Worm (Caenorhabditis elegans): Measurements from ENCODE around the gene Y41D4A.4.
A peak's percentile ranks its signal among the peaks of the same experiment; 100 is the strongest.

Y41D4A.4 gene

ce11 chrIV:1739366-1740104 is 6.3 kb upstream of the Y41D4A.4 start (continued):
- TF ChIP-seq dpl-1 (GFP tag; optimal IDR thresholded peaks at IDR 0.05): peak; percentile 7 to 13 (median 11)
- TF ChIP-seq nhr-71 (tag; optimal IDR thresholded peaks at IDR 0.05): no peak
- TF ChIP-seq lin-35 (GFP tag; optimal IDR thresholded peaks at IDR 0.05): peak in 1 of 2 experiments; percentile 2
- TF ChIP-seq F16B12.6 (tag; optimal IDR thresholded peaks at IDR 0.05): peak; percentile 41
- no peak for TF ChIP-seq unc-130 (tag; optimal IDR thresholded peaks at IDR 0.05)
- TF ChIP-seq dsc-1 (tag; optimal IDR thresholded peaks at IDR 0.05): no peak
- TF ChIP-seq nhr-76 (tag; optimal IDR thresholded peaks at IDR 0.05): no peak
- TF ChIP-seq xbp-1 (tag; optimal IDR thresholded peaks at IDR 0.05): no peak
- no peak for TF ChIP-seq pag-3 (tag; optimal IDR thresholded peaks at IDR 0.05; ENCODE audit: borderline replicate concordance, insufficient read depth)
- TF ChIP-seq ces-1 (GFP tag; optimal IDR thresholded peaks at IDR 0.05): no peak
- TF ChIP-seq fos-1 (tag; optimal IDR thresholded peaks at IDR 0.05): no peak
- no peak for TF ChIP-seq jun-1 (tag; optimal IDR thresholded peaks at IDR 0.05)
- no peak for TF ChIP-seq nhr-11 (tag; optimal IDR thresholded peaks at IDR 0.05)
- TF ChIP-seq nhr-237 (tag; optimal IDR thresholded peaks at IDR 0.05): no peak
- TF ChIP-seq swsn-7 (tag; optimal IDR thresholded peaks at IDR 0.05): no peak
- no peak for TF ChIP-seq tlp-1 (tag; optimal IDR thresholded peaks at IDR 0.05)
- TF ChIP-seq C16A3.4 (tag; optimal IDR thresholded peaks at IDR 0.05): no peak
- TF ChIP-seq unc-98 (GFP tag; IDR thresholded peaks at IDR 0.05): no peak
- TF ChIP-seq skn-1 (tag; optimal IDR thresholded peaks at IDR 0.05): no peak
- TF ChIP-seq lin-14 (GFP tag; optimal IDR thresholded peaks at IDR 0.05): no peak
- TF ChIP-seq C34B4.2 (tag; optimal IDR thresholded peaks at IDR 0.05): no peak

- TF ChIP-seq nhr-85 (tag) (peak; percentile 5), sox-4 (tag; optimal IDR thresholded peaks at IDR 0.05) (no peak), isw-1 (GFP tag; IDR thresholded peaks at IDR 0.05) (no peak)
Observed at ce11 chrIV:1740105-1741023, 5.4 kb upstream of the Y41D4A.4 start, which contains the start of gene ptpn-22. Gene ptpn-22 (minus strand): TSS chrIV:1740262.

DNA sequence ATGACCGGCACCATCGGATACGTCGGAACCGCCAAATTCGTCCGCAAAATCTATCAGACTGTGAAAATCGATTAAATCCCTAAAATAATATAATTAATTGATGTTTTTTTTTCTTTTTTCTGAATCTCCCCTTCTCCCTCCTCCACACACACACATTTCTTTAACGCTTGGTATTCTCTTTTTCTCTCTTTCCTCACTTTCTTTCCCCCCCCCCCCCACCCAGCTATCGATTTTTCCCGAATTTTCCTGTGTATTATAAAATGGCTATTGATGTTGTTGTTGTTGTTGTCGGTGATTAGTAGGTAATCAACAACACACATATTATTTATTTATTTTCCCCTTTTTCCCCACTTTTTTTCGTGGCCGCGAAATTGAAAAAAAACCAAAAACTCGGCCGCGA is 5.4 kb downstream of the Y41D4A.4 start:
- TF ChIP-seq lin-14 (GFP tag; optimal IDR thresholded peaks at IDR 0.05): peak; percentile 34
- TF ChIP-seq ets-5 (GFP tag; IDR thresholded peaks at IDR 0.05): no peak
- TF ChIP-seq fos-1 (tag; optimal IDR thresholded peaks at IDR 0.05): no peak
- no peak for TF ChIP-seq sox-4 (tag; optimal IDR thresholded peaks at IDR 0.05)

DNA sequence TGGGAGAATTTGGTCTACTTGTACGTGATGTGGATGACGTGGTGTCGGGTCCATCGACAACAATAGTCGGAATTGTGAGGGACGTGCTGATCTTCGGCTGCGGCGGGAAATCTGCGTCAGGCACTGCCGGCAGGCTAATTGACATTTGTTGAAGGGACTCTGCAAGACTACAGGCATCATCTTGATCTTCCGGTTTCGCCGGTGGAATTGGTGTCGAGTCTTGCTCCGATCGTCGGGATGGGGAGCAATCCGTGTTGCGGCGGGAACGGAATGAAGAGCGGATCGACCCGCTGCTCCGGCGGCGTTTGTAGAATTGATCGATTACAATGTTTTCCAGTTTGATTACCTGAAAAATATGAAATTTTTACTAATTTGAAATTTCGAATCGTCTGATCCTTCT is 6.7 kb downstream of the Y41D4A.4 start:
- TF ChIP-seq lin-39 (tag; optimal IDR thresholded peaks at IDR 0.05): no peak
- no peak for TF ChIP-seq efl-1 (optimal IDR thresholded peaks at IDR 0.05)
- peak in 1 of 2 experiments; percentile 18 for TF ChIP-seq efl-1 (GFP tag; optimal IDR thresholded peaks at IDR 0.05 in 1 of 2)
- TF ChIP-seq nhr-77 (tag; optimal IDR thresholded peaks at IDR 0.05): no peak

- TF ChIP-seq sup-37 (GFP tag; optimal IDR thresholded peaks at IDR 0.05) (no peak), pax-3 (tag; optimal IDR thresholded peaks at IDR 0.05) (no peak), sox-4 (tag; optimal IDR thresholded peaks at IDR 0.05) (no peak), pag-3 (tag; optimal IDR thresholded peaks at IDR 0.05; ENCODE audit: borderline replicate concordance, insufficient read depth) (no peak), egl-13 (tag; optimal IDR thresholded peaks at IDR 0.05) (no peak), ztf-11 (tag; optimal IDR thresholded peaks at IDR 0.05) (no peak), lsy-2 (tag; optimal IDR thresholded peaks at IDR 0.05) (no peak), elt-2 (tag; optimal IDR thresholded peaks at IDR 0.05) (no peak), tlp-1 (tag; optimal IDR thresholded peaks at IDR 0.05) (no peak), unc-86 (tag; optimal IDR thresholded peaks at IDR 0.05) (no peak), C34B4.2 (tag; optimal IDR thresholded peaks at IDR 0.05) (no peak), ceh-88 (GFP tag; IDR thresholded peaks at IDR 0.05) (no peak), nhr-237 (tag; optimal IDR thresholded peaks at IDR 0.05) (no peak), Y116A8C.19 (tag; optimal IDR thresholded peaks at IDR 0.05; ENCODE audit: borderline replicate concordance) (no peak), hlh-4 (tag; optimal IDR thresholded peaks at IDR 0.05) (no peak), C04F5.9 (tag; optimal IDR thresholded peaks at IDR 0.05) (no peak)
Observed at ce11 chrIV:1753481-1753880, 7.7 kb downstream of the Y41D4A.4 start, which contains the start of gene Y41D4A.3. Gene Y41D4A.3 (plus strand): TSS chrIV:1753781.
